Fruit fly (Drosophila melanogaster): ENCODE results near the gene CtsL4.
A peak's percentile ranks its signal among the peaks of the same experiment; 100 is the strongest.

The CtsL4 gene

DNA sequence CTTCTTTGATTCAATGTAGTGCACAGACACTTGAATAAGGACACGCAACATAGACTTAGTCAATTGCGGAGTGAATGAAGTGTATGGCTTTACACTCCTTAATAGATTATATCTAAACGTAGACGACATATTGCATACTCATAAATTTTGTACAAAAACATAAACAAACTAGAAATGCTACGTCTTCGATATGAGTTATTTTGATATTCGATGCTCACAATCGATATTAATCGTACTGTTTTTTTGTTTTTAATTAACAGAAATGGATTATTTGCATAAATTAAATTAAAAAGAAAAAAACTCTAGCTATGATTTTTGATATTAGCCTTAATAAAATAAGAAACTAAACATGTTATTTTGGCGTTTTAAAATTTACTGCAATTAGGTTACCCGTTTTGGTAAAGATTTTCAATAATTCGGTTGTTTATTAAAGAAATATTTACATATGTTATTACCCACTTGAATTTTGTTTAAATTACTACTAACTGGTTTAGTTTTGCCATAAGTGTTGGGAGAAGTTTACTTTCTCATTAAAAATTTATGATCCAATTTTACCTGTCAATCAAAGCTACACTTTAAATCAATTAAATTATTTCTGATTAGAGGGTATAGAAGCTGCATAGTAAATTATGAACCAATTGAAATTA lies 48.7 kb upstream of the CtsL4 start, which contains the start of the genes CG17768, LSm-4 and Ir31a (continued):
- TF ChIP-seq Side (GFP tag; optimal IDR thresholded peaks at IDR 0.05) (no peak), B-H1 (GFP tag; IDR thresholded peaks at IDR 0.05) (no peak), inv (GFP tag; IDR thresholded peaks at IDR 0.05; ENCODE audit: partially characterized antibody) (peak; percentile 60), cad (GFP tag; optimal IDR thresholded peaks at IDR 0.05) (no peak), trem (tag; optimal IDR thresholded peaks at IDR 0.05) (no peak), ewg (GFP tag; optimal IDR thresholded peaks at IDR 0.05) (no peak), Lpt (GFP tag; optimal IDR thresholded peaks at IDR 0.05) (no peak), CG13287 (GFP tag; IDR thresholded peaks at IDR 0.05; ENCODE audit: partially characterized antibody) (peak; percentile 87), CG5245 (GFP tag; optimal IDR thresholded peaks at IDR 0.05) (no peak), lola (GFP tag; optimal IDR thresholded peaks at IDR 0.05) (no peak), CG2678 (tag; optimal IDR thresholded peaks at IDR 0.05) (no peak), CTCF (GFP tag; optimal IDR thresholded peaks at IDR 0.05) (no peak), eve (GFP tag; optimal IDR thresholded peaks at IDR 0.05) (no peak), h (optimal IDR thresholded peaks at IDR 0.05) (no peak), seq (GFP tag; IDR thresholded peaks at IDR 0.05) (no peak), salm (tag; optimal IDR thresholded peaks at IDR 0.05) (no peak), pho (GFP tag; optimal IDR thresholded peaks at IDR 0.05) (no peak), CG13775 (GFP tag; optimal IDR thresholded peaks at IDR 0.05) (no peak), CG1792 (GFP tag; optimal IDR thresholded peaks at IDR 0.05) (no peak), CG11398 (GFP tag; optimal IDR thresholded peaks at IDR 0.05) (no peak), CG16815 (GFP tag; optimal IDR thresholded peaks at IDR 0.05) (no peak), CG15696 (tag; optimal IDR thresholded peaks at IDR 0.05) (no peak), CG17359 (tag; optimal IDR thresholded peaks at IDR 0.05) (no peak), unpg (GFP tag; optimal IDR thresholded peaks at IDR 0.05) (no peak), bab2 (GFP tag; optimal IDR thresholded peaks at IDR 0.05) (no peak), crp (GFP tag; optimal IDR thresholded peaks at IDR 0.05) (no peak), CG42726 (GFP tag; IDR thresholded peaks at IDR 0.05; ENCODE audit: partially characterized antibody) (no peak; the same call in 1 of the 2 replicates), CG12155 (GFP tag; optimal IDR thresholded peaks at IDR 0.05) (no peak), Poxn (GFP tag; IDR thresholded peaks at IDR 0.05) (no peak), CG14014 (GFP tag; IDR thresholded peaks at IDR 0.05) (no peak), Sry-δ (GFP tag; optimal IDR thresholded peaks at IDR 0.05) (peak; percentile 72), grn (GFP tag; optimal IDR thresholded peaks at IDR 0.05) (no peak), CG12659 (GFP tag; optimal IDR thresholded peaks at IDR 0.05) (peak; percentile 25), CG8359 (GFP tag; optimal IDR thresholded peaks at IDR 0.05; ENCODE audit: borderline replicate concordance) (no peak), NFAT (GFP tag; IDR thresholded peaks at IDR 0.05) (no peak), CG12104 (GFP tag; optimal IDR thresholded peaks at IDR 0.05) (no peak), luna (GFP tag; optimal IDR thresholded peaks at IDR 0.05) (no peak), Nf-YA (GFP tag; IDR thresholded peaks at IDR 0.05) (no peak), YL-1 (GFP tag; optimal IDR thresholded peaks at IDR 0.05) (no peak), CG17829 (tag; optimal IDR thresholded peaks at IDR 0.05) (no peak), Ptx1 (GFP tag; IDR thresholded peaks at IDR 0.05) (no peak), maf-S (GFP tag; optimal IDR thresholded peaks at IDR 0.05) (no peak), her (GFP tag; optimal IDR thresholded peaks at IDR 0.05) (no peak), CG17361 (GFP tag; IDR thresholded peaks at IDR 0.05) (no peak), CG18011 (GFP tag; optimal IDR thresholded peaks at IDR 0.05) (no peak), CG7928 (GFP tag; optimal IDR thresholded peaks at IDR 0.05) (no peak), CG9437 (GFP tag; optimal IDR thresholded peaks at IDR 0.05) (no peak), bowl (GFP tag; IDR thresholded peaks at IDR 0.05) (no peak), CG13296 (GFP tag; optimal IDR thresholded peaks at IDR 0.05) (no peak), ci (GFP tag; IDR thresholded peaks at IDR 0.05) (no peak), HmgZ (tag; optimal IDR thresholded peaks at IDR 0.05) (no peak), slou (GFP tag; optimal IDR thresholded peaks at IDR 0.05) (no peak)
